Worm (Caenorhabditis elegans): ENCODE data around the gene T20D4.3.

The T20D4.3 gene

ce11 chrV:3464897-3465296 is 46.9 kb downstream of the T20D4.3 start:
- TF ChIP-seq unc-39 (tag; optimal IDR thresholded peaks at IDR 0.05) (no peak), aly-2 (tag; optimal IDR thresholded peaks at IDR 0.05) (no peak), nhr-25 (tag; optimal IDR thresholded peaks at IDR 0.05) (no peak), lsy-2 (tag; optimal IDR thresholded peaks at IDR 0.05) (no peak), gmeb-1 (tag; optimal IDR thresholded peaks at IDR 0.05) (no peak), fos-1 (tag; optimal IDR thresholded peaks at IDR 0.05) (no peak), ama-1 (optimal IDR thresholded peaks at IDR 0.05) (no peak), ztf-4 (tag; optimal IDR thresholded peaks at IDR 0.05) (no peak), elt-3 (tag; optimal IDR thresholded peaks at IDR 0.05) (no peak), mab-5 (tag; optimal IDR thresholded peaks at IDR 0.05) (no peak)

ce11 chrV:3468436-3468835 is 50.4 kb downstream of the T20D4.3 start, which contains the start of gene gst-33:
gst-33 (minus strand) TSS chrV:3468562.
- TF ChIP-seq gmeb-1 (tag; optimal IDR thresholded peaks at IDR 0.05) = peak; percentile 61
- TF ChIP-seq F13H6.1 (tag; optimal IDR thresholded peaks at IDR 0.05) = peak; percentile 4
- TF ChIP-seq ceh-82 (tag; optimal IDR thresholded peaks at IDR 0.05) = no peak
- TF ChIP-seq crh-2 (tag; optimal IDR thresholded peaks at IDR 0.05) = peak; percentile 22
- TF ChIP-seq sma-9 (GFP tag; optimal IDR thresholded peaks at IDR 0.05) = peak; percentile 73
- TF ChIP-seq sma-9 (tag; optimal IDR thresholded peaks at IDR 0.05) = no peak
- peak; percentile 41 for TF ChIP-seq fos-1 (tag; optimal IDR thresholded peaks at IDR 0.05)
- TF ChIP-seq ztf-4 (tag; optimal IDR thresholded peaks at IDR 0.05) = no peak
- TF ChIP-seq nhr-21 (tag; optimal IDR thresholded peaks at IDR 0.05) = no peak
- TF ChIP-seq blmp-1 (tag; optimal IDR thresholded peaks at IDR 0.05; ENCODE audit: insufficient read depth) = peak; percentile 61
- peak; percentile 39 for TF ChIP-seq nhr-129 (tag; optimal IDR thresholded peaks at IDR 0.05)

ce11 chrV:3470782-3471181 is 52.8 kb downstream of the T20D4.3 start, which contains the start of gene srbc-29:
srbc-29 (minus strand) TSS chrV:3470882.
- no peak for TF ChIP-seq sem-4 (tag; optimal IDR thresholded peaks at IDR 0.05)
- no peak for TF ChIP-seq C34F6.9 (tag; optimal IDR thresholded peaks at IDR 0.05)
- TF ChIP-seq mab-5 (tag; optimal IDR thresholded peaks at IDR 0.05) = no peak
- TF ChIP-seq unc-62 (GFP tag; optimal IDR thresholded peaks at IDR 0.05) = no peak
- no peak for TF ChIP-seq lin-13 (GFP tag; optimal IDR thresholded peaks at IDR 0.05)
- TF ChIP-seq ZK546.5 (tag; optimal IDR thresholded peaks at IDR 0.05) = no peak
- TF ChIP-seq peb-1 (tag; optimal IDR thresholded peaks at IDR 0.05) = no peak
- TF ChIP-seq nhr-129 (tag; optimal IDR thresholded peaks at IDR 0.05) = no peak
- no peak for TF ChIP-seq fos-1 (tag; optimal IDR thresholded peaks at IDR 0.05)
- TF ChIP-seq unc-55 (GFP tag; optimal IDR thresholded peaks at IDR 0.05) = no peak
- TF ChIP-seq ceh-16 (tag; optimal IDR thresholded peaks at IDR 0.05) = no peak
- TF ChIP-seq nhr-12 (tag; optimal IDR thresholded peaks at IDR 0.05) = no peak
- no peak for TF ChIP-seq R02D3.7 (tag; optimal IDR thresholded peaks at IDR 0.05)
- no peak for TF ChIP-seq alr-1 (tag; optimal IDR thresholded peaks at IDR 0.05)
- TF ChIP-seq lsy-2 (tag; optimal IDR thresholded peaks at IDR 0.05) = no peak
- no peak for TF ChIP-seq zag-1 (tag; optimal IDR thresholded peaks at IDR 0.05)

Data from whole organism, L2 larva.